Worm (Caenorhabditis elegans): ENCODE results near the gene Y116A8C.43.

Gene Y116A8C.43

DNA sequence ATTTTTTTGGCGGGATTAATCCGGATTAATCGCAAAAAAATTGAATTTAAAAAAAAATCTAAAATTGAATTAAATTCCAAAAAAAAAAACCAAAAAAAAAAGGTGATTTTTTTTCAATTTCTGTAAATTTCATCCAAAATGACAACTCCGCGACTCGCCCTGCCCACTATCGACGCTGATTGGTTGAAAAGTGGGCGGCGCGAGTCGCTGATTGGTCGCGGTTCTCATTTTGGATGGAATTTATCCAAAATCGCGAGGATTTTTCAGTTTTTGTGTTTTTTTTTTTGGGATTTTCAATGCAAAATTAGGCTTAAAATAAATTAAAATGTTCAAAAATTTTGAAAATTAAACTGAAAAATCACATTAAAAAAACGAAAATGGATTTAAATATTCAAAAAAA, 20.8 kb downstream of the Y116A8C.43 start:
- TF ChIP-seq nfyb-1 (GFP tag; IDR thresholded peaks at IDR 0.05) (0 out of 2 replicates have a peak, but pooled peaks have one; percentile 26), tbx-9 (tag; optimal IDR thresholded peaks at IDR 0.05; ENCODE audit: borderline replicate concordance) (no peak), madf-3 (GFP tag; IDR thresholded peaks at IDR 0.05) (no peak), ama-1 (optimal IDR thresholded peaks at IDR 0.05) (no peak), ama-1 (GFP tag; optimal IDR thresholded peaks at IDR 0.05) (no peak), C06A6.2 (GFP tag; conservative IDR thresholded peaks at IDR 0.05) (no peak), lsy-27 (tag; optimal IDR thresholded peaks at IDR 0.05; ENCODE audit: borderline replicate concordance, insufficient read depth) (no peak), nfya-2 (GFP tag; IDR thresholded peaks at IDR 0.05) (no peak), T07F8.4 (tag; optimal IDR thresholded peaks at IDR 0.05) (no peak)

DNA sequence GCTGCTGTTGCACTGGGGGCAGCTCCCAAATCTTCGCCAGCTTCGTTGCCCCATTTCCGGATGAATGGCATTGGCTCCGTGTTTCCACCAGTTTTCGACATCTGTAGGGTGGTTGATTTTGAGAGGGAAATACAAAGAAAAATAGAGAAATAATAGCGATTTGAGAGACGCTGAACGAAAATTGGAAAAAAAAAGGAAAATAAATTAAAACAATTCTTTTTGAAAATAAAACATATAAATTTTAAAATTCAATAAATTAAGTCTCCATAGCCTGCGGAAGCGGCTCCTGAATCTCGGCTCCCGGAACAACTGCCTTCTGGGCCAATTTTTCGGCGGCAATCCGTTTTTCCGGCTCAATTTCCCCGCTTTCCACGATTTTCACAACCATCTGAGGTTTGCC, 22.2 kb downstream of the Y116A8C.43 start, which contains the start of gene sfa-1:
sfa-1 (minus strand) TSS at position 101 of the 400 bp plus-strand sequence.
- no peak for TF ChIP-seq nhr-120 (GFP tag; IDR thresholded peaks at IDR 0.05)
- TF ChIP-seq tbx-9 (tag; optimal IDR thresholded peaks at IDR 0.05; ENCODE audit: borderline replicate concordance) = no peak
- TF ChIP-seq fkh-3 (tag; optimal IDR thresholded peaks at IDR 0.05) = no peak
- peak; percentile 18 for TF ChIP-seq ztf-18 (tag; optimal IDR thresholded peaks at IDR 0.05)

DNA sequence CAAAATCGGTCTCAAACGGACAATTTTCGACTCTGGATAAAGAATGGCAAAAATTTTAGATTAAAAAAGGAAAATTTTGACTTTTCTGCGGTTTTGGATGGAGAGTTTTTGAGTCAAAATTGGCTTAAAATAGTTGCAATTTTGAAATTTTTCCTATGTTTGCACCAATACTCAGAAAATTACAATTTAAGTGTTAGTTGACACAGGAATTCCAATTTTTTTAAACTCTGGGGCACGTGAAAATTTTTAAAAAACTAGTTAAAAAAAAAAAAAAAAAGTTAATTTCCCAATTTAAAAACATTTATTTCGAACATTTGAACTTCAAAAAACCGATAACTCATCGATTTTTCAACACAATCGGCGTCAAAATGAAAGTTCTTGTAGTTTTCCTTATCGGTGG, 23.2 kb downstream of the Y116A8C.43 start, which contains the start of gene Y116A8C.33:
Y116A8C.33 (plus strand) TSS at position 301 of the 400 bp plus-strand sequence.
- TF ChIP-seq ccch-3 (GFP tag; optimal IDR thresholded peaks at IDR 0.05) = no peak
- TF ChIP-seq F57C9.4 (tag; optimal IDR thresholded peaks at IDR 0.05) = no peak
- TF ChIP-seq unc-62 (GFP tag; optimal IDR thresholded peaks at IDR 0.05) = no peak
- TF ChIP-seq snpc-1.1 (tag; optimal IDR thresholded peaks at IDR 0.05; ENCODE audit: insufficient read depth) = no peak
- no peak for TF ChIP-seq attf-6 (GFP tag; IDR thresholded peaks at IDR 0.05)
- TF ChIP-seq mxl-1 (tag; optimal IDR thresholded peaks at IDR 0.05) = no peak
- no peak for TF ChIP-seq madf-10 (tag; optimal IDR thresholded peaks at IDR 0.05)
- no peak for TF ChIP-seq cebp-1 (GFP tag; IDR thresholded peaks at IDR 0.05)
- TF ChIP-seq cebp-1 (tag; optimal IDR thresholded peaks at IDR 0.05) = peak; percentile 13

DNA sequence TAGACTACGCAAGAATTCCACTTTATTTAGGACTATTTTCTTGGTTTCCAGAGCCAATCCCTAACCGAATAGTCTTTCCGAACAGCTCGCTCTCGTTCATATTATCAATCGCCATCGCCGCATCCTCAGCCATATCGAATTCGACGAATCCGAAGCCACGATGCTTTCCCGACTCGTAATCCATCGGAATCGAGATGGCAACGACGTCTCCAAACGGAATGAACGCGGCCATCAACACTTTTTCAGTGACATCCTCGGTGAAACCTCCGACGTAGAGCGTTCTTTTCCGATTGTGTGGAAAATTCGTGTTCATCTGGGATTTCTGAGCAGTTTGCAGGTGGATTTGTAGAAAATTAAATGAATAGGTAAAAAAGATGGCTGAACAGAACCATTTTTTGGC, 27.7 kb downstream of the Y116A8C.43 start, which contains the start of gene cyn-13:
cyn-13 (minus strand) TSS at position 313 of the 400 bp plus-strand sequence.
- TF ChIP-seq repo-1 (tag; optimal IDR thresholded peaks at IDR 0.05) = no peak
- no peak for TF ChIP-seq madf-10 (tag; optimal IDR thresholded peaks at IDR 0.05)
- TF ChIP-seq F10E7.11 (tag; optimal IDR thresholded peaks at IDR 0.05) = no peak
- TF ChIP-seq ceh-58 (GFP tag; IDR thresholded peaks at IDR 0.05) = no peak
- no peak for TF ChIP-seq snpc-4 (GFP tag; optimal IDR thresholded peaks at IDR 0.05)
- TF ChIP-seq snpc-4 (tag; optimal IDR thresholded peaks at IDR 0.05) = peak in 1 of 4 experiments; percentile 71
- TF ChIP-seq ceh-27 (GFP tag; optimal IDR thresholded peaks at IDR 0.05) = no peak
- TF ChIP-seq snpc-1.1 (tag; optimal IDR thresholded peaks at IDR 0.05; ENCODE audit: insufficient read depth) = no peak
- TF ChIP-seq rpc-1 (optimal IDR thresholded peaks at IDR 0.05) = no peak
- no peak for TF ChIP-seq rpc-1 (tag; optimal IDR thresholded peaks at IDR 0.05)
- no peak for TF ChIP-seq lsl-1 (GFP tag; optimal IDR thresholded peaks at IDR 0.05)
- TF ChIP-seq F22D6.2 (tag; optimal IDR thresholded peaks at IDR 0.05) = no peak
- no peak for TF ChIP-seq atf-7 (tag; optimal IDR thresholded peaks at IDR 0.05)
- TF ChIP-seq mcd-1 (GFP tag; IDR thresholded peaks at IDR 0.05) = 0 out of 2 replicates have a peak, but pooled peaks have one; percentile 20
- TF ChIP-seq F49E8.2 (tag; optimal IDR thresholded peaks at IDR 0.05; ENCODE audit: insufficient read depth) = peak; percentile 41
- peak; percentile 54 for TF ChIP-seq hrde-1 (tag; optimal IDR thresholded peaks at IDR 0.05; ENCODE audit: borderline replicate concordance)
- TF ChIP-seq madf-3 (GFP tag; IDR thresholded peaks at IDR 0.05) = no peak
- TF ChIP-seq cebp-1 (GFP tag; IDR thresholded peaks at IDR 0.05) = no peak
- peak; percentile 16 for TF ChIP-seq cebp-1 (tag; optimal IDR thresholded peaks at IDR 0.05)
- TF ChIP-seq hlh-26 (GFP tag; conservative IDR thresholded peaks at IDR 0.05) = no peak
- TF ChIP-seq C17E4.6 (GFP tag; IDR thresholded peaks at IDR 0.05) = no peak
- TF ChIP-seq rec-8 (tag; optimal IDR thresholded peaks at IDR 0.05) = no peak
- TF ChIP-seq ets-4 (GFP tag; optimal IDR thresholded peaks at IDR 0.05) = no peak
- no peak for TF ChIP-seq mxl-1 (tag; optimal IDR thresholded peaks at IDR 0.05)
- TF ChIP-seq pha-4 (tag; optimal IDR thresholded peaks at IDR 0.05) = no peak
- no peak for TF ChIP-seq D2030.7 (GFP tag; IDR thresholded peaks at IDR 0.05)
- no peak for TF ChIP-seq bed-1 (GFP tag; IDR thresholded peaks at IDR 0.05)
- TF ChIP-seq nfyb-1 (GFP tag; IDR thresholded peaks at IDR 0.05) = no peak
- TF ChIP-seq fkh-3 (tag; optimal IDR thresholded peaks at IDR 0.05) = peak; percentile 4
- peak; percentile 48; the same call in 1 of the 2 replicates for TF ChIP-seq ekl-4 (GFP tag; IDR thresholded peaks at IDR 0.05)

All from whole organism, young adult.